Worm (Caenorhabditis elegans): Measurements from ENCODE around the gene fbxa-194.

- TF ChIP-seq flt-1 (GFP tag; IDR thresholded peaks at IDR 0.05) (no peak), klf-2 (GFP tag; conservative IDR thresholded peaks at IDR 0.05) (no peak)
Measured at ce11 chrV:19744210-19744609, 34.3 kb downstream of the fbxa-194 start.

Data from whole organism, midembryonic.